Fruit fly (Drosophila melanogaster): ENCODE data around the gene Rel.

Gene Rel

DNA sequence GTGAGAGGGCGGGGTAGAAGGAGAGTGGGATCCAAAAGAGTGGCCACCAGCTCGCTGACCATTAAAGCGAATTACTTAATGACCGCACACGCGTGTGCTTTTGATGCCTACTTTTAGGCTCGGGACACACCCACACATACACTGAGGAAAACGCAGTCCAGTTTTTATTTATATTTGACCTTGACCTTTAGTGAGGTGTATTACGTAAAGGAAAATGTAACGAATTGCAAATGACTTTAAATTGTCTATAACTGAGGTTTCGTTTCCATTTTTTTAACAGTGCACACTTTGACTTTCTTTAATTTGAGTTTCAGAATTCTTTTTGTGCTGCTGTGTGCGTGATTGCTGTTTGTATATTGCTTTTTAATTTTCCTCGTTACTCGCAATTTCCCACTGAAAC is 37.5 kb upstream of the Rel start (continued):
- TF ChIP-seq hkb (optimal IDR thresholded peaks at IDR 0.05), result no peak
- TF ChIP-seq hkb (GFP tag; IDR thresholded peaks at IDR 0.05), result peak; percentile 30; the same call in 1 of the 2 replicates
- no peak for TF ChIP-seq CG13894 (tag; optimal IDR thresholded peaks at IDR 0.05)
- 0 out of 2 replicates have a peak, but pooled peaks have one; percentile 26 for TF ChIP-seq CG14441 (GFP tag; IDR thresholded peaks at IDR 0.05)
- TF ChIP-seq kah (GFP tag; optimal IDR thresholded peaks at IDR 0.05), result no peak
- TF ChIP-seq CG1832 (GFP tag; optimal IDR thresholded peaks at IDR 0.05), result no peak
- peak; percentile 7 for TF ChIP-seq Hand (GFP tag; optimal IDR thresholded peaks at IDR 0.05)
- TF ChIP-seq row (GFP tag; IDR thresholded peaks at IDR 0.05), result peak; percentile 51; the same call in 2 of the 3 replicates
- TF ChIP-seq unpg (GFP tag; optimal IDR thresholded peaks at IDR 0.05), result peak; percentile 19
- no peak for TF ChIP-seq GATAe (GFP tag; conservative IDR thresholded peaks at IDR 0.05)
- TF ChIP-seq slbo (GFP tag; IDR thresholded peaks at IDR 0.05), result peak; percentile 48; the same call in 1 of the 2 replicates
- TF ChIP-seq gce (GFP tag; IDR thresholded peaks at IDR 0.05), result no peak
- no peak for TF ChIP-seq CG2199 (GFP tag; IDR thresholded peaks at IDR 0.05)
- no peak for TF ChIP-seq pum (GFP tag; optimal IDR thresholded peaks at IDR 0.05)
- TF ChIP-seq exex (tag; optimal IDR thresholded peaks at IDR 0.05), result no peak
- TF ChIP-seq CG8924 (tag; optimal IDR thresholded peaks at IDR 0.05), result no peak
- TF ChIP-seq CG10979 (tag; optimal IDR thresholded peaks at IDR 0.05), result peak; percentile 48
- peak; percentile 28; the same call in 1 of the 2 replicates for TF ChIP-seq CG9215 (GFP tag; IDR thresholded peaks at IDR 0.05)
- no peak for TF ChIP-seq D19A (tag; optimal IDR thresholded peaks at IDR 0.05)
- no peak for TF ChIP-seq CG8089 (GFP tag; optimal IDR thresholded peaks at IDR 0.05)
- no peak for TF ChIP-seq Ets97D (GFP tag; optimal IDR thresholded peaks at IDR 0.05)
- TF ChIP-seq Oaz (GFP tag; IDR thresholded peaks at IDR 0.05), result no peak
- no peak for TF ChIP-seq PHDP (tag; optimal IDR thresholded peaks at IDR 0.05)
- TF ChIP-seq zfh2 (GFP tag; optimal IDR thresholded peaks at IDR 0.05), result peak; percentile 15
- peak; percentile 59 for TF ChIP-seq sens (GFP tag)
- TF ChIP-seq Fer1 (GFP tag; optimal IDR thresholded peaks at IDR 0.05), result peak; percentile 49
- TF ChIP-seq Mad (GFP tag; optimal IDR thresholded peaks at IDR 0.05), result no peak
- TF ChIP-seq lola (GFP tag; optimal IDR thresholded peaks at IDR 0.05), result no peak
- TF ChIP-seq ham (GFP tag; IDR thresholded peaks at IDR 0.05), result no peak
- peak; percentile 25; the same call in 1 of the 2 replicates for TF ChIP-seq Ada2b (GFP tag; IDR thresholded peaks at IDR 0.05)
- peak; percentile 1 for TF ChIP-seq pnt (GFP tag; optimal IDR thresholded peaks at IDR 0.05)
- TF ChIP-seq CG30431 (GFP tag; optimal IDR thresholded peaks at IDR 0.05), result no peak
- TF ChIP-seq CG7786 (GFP tag; optimal IDR thresholded peaks at IDR 0.05), result no peak
- no peak for TF ChIP-seq CG12744 (GFP tag; optimal IDR thresholded peaks at IDR 0.05)
- no peak for TF ChIP-seq pan (optimal IDR thresholded peaks at IDR 0.05)
- peak in 1 of 2 experiments; percentile 36 for TF ChIP-seq pan (GFP tag; optimal IDR thresholded peaks at IDR 0.05 in 1 of 2, IDR thresholded peaks at IDR 0.05 in 1 of 2)
- peak; percentile 23 for TF ChIP-seq phol (tag; optimal IDR thresholded peaks at IDR 0.05)
- no peak for TF ChIP-seq MTF-1 (GFP tag; optimal IDR thresholded peaks at IDR 0.05; ENCODE audit: borderline replicate concordance)
- TF ChIP-seq Pdp1 (GFP tag; optimal IDR thresholded peaks at IDR 0.05), result peak in 1 of 2 experiments; percentile 13
- no peak for TF ChIP-seq corto (GFP tag; optimal IDR thresholded peaks at IDR 0.05)
- no peak for TF ChIP-seq D (optimal IDR thresholded peaks at IDR 0.05)
- no peak for TF ChIP-seq D (GFP tag; optimal IDR thresholded peaks at IDR 0.05)
- TF ChIP-seq Hr51 (GFP tag; optimal IDR thresholded peaks at IDR 0.05), result peak in 1 of 2 experiments; percentile 34
- peak; percentile 39; the same call in 1 of the 2 replicates for TF ChIP-seq CG4730 (GFP tag; IDR thresholded peaks at IDR 0.05)
- no peak for TF ChIP-seq seq (GFP tag; IDR thresholded peaks at IDR 0.05)
- 0 out of 2 replicates have a peak, but pooled peaks have one; percentile 14 for TF ChIP-seq CG32532 (GFP tag; IDR thresholded peaks at IDR 0.05)
- TF ChIP-seq CG18599 (GFP tag; optimal IDR thresholded peaks at IDR 0.05), result peak; percentile 56
- TF ChIP-seq CG2678 (tag; optimal IDR thresholded peaks at IDR 0.05), result peak; percentile 41
- peak; percentile 16 for TF ChIP-seq CG17359 (tag; optimal IDR thresholded peaks at IDR 0.05)
- no peak for TF ChIP-seq CG12071 (GFP tag; optimal IDR thresholded peaks at IDR 0.05)
- no peak for TF ChIP-seq CG15514 (GFP tag; optimal IDR thresholded peaks at IDR 0.05)
